Fruit fly (Drosophila melanogaster) whole organism, wandering third instar larva: ENCODE results near the gene CheB93b.
A peak's percentile ranks its signal among the peaks of the same experiment; 100 is the strongest.

Experiments
- Abd-B ChIP-seq: fragments of >200 bp; optimal IDR thresholded peaks from 2 replicates; lab custom pipeline; 2017; ENCODE audit warnings: missing biosample characterization, missing genetic modification characterization
- CG32264 ChIP-seq: fragments of 200-800 bp; sonication (Bioruptor generic); optimal IDR thresholded peaks from 2 replicates; lab custom pipeline; 2016; ENCODE audit warnings: missing biosample characterization, missing genetic modification characterization
- CG9705 ChIP-seq: fragments of 200-800 bp; sonication (Bioruptor generic); optimal IDR thresholded peaks from 2 replicates; lab custom pipeline; 2018; ENCODE audit warnings: missing biosample characterization, mild to moderate bottlenecking, missing genetic modification characterization
- CrebA ChIP-seq: fragments of 200-800 bp; sonication (Bioruptor generic); optimal IDR thresholded peaks from 2 replicates; lab custom pipeline; 2016; ENCODE audit warnings: missing biosample characterization, mild to moderate bottlenecking, missing genetic modification characterization, borderline replicate concordance
- Dfd ChIP-seq: fragments of >200 bp; optimal IDR thresholded peaks from 2 replicates; lab custom pipeline; 2017; ENCODE audit warnings: missing biosample characterization, missing genetic modification characterization
- Dif ChIP-seq: fragments of 200-275, 200-300 bp; sonication (Bioruptor generic); optimal IDR thresholded peaks from 2 replicates; lab custom pipeline; 2018; ENCODE audit warnings: missing biosample characterization, missing genetic modification characterization; ENCODE audit not compliant: partially characterized antibody
- GATAd ChIP-seq: sonication (Bioruptor generic); optimal IDR thresholded peaks from 2 replicates; lab custom pipeline; 2016; ENCODE audit warnings: missing biosample characterization, missing genetic modification characterization
- HLH106 ChIP-seq: fragments of 200-800 bp; optimal IDR thresholded peaks from 3 replicates; lab custom pipeline; 2019; ENCODE audit warnings: missing biosample characterization, mild to moderate bottlenecking, missing genetic modification characterization, moderate library complexity
- Hnf4 ChIP-seq: fragments of 200-800 bp; sonication (Bioruptor generic); optimal IDR thresholded peaks from 2 replicates; lab custom pipeline; 2016; ENCODE audit warnings: missing biosample characterization, mild to moderate bottlenecking, missing genetic modification characterization
- Myc ChIP-seq: fragments of >200 bp; optimal IDR thresholded peaks from 2 replicates; lab custom pipeline; 2017
- Rel ChIP-seq, 2 experiments: fragments of 200-800 bp; sonication (Bioruptor generic) in 1 of 2; optimal IDR thresholded peaks; 2 replicates in 1 of 2; 3 replicates in 1 of 2; lab custom pipeline; 2016 to 2019; ENCODE audit warnings: mild to moderate bottlenecking in 2 of 2, missing biosample characterization in 2 of 2, missing genetic modification characterization in 2 of 2, moderate library complexity in 1 of 2
- Sp1 ChIP-seq: fragments of 200-800 bp; sonication (Bioruptor generic); optimal IDR thresholded peaks from 3 replicates; lab custom pipeline; 2019; ENCODE audit warnings: missing biosample characterization, mild to moderate bottlenecking, missing genetic modification characterization, moderate library complexity
- Vsx2 ChIP-seq: fragments of 200-300, 225-300 bp; sonication (Bioruptor generic); optimal IDR thresholded peaks from 2 replicates; lab custom pipeline; 2018; ENCODE audit warnings: missing biosample characterization, missing genetic modification characterization; ENCODE audit not compliant: partially characterized antibody
- br ChIP-seq: fragments of 200-800 bp; sonication (Bioruptor generic); optimal IDR thresholded peaks from 2 replicates; lab custom pipeline; 2016; ENCODE audit warnings: missing biosample characterization, missing genetic modification characterization
- brk ChIP-seq: fragments of 200-800 bp; sonication (Bioruptor generic); optimal IDR thresholded peaks from 2 replicates; lab custom pipeline; 2016; ENCODE audit warnings: missing biosample characterization, mild to moderate bottlenecking, missing genetic modification characterization
- dl ChIP-seq, 2 experiments: fragments of 175-275, 200-275 bp in 1 of 2; fragments of 200-275 bp in 1 of 2; sonication (Bioruptor generic); optimal IDR thresholded peaks; lab custom pipeline; 2018; ENCODE audit warnings: mild to moderate bottlenecking in 2 of 2, missing biosample characterization in 2 of 2, missing genetic modification characterization in 2 of 2, moderate library complexity in 2 of 2; ENCODE audit not compliant: partially characterized antibody in 2 of 2, insufficient read depth in 1 of 2
- dmrt93B ChIP-seq: fragments of 200-800 bp; sonication (Bioruptor generic); optimal IDR thresholded peaks from 2 replicates; lab custom pipeline; 2018; ENCODE audit warnings: missing biosample characterization, mild to moderate bottlenecking, missing genetic modification characterization
- foxo ChIP-seq, 2 experiments: fragments of 200-800 bp; sonication (Bioruptor generic); optimal IDR thresholded peaks; 2 replicates in 1 of 2; 3 replicates in 1 of 2; lab custom pipeline; 2016 to 2017; ENCODE audit warnings: missing biosample characterization in 2 of 2, missing genetic modification characterization in 2 of 2
- fru ChIP-seq: fragments of 200-800 bp; sonication (Bioruptor generic); optimal IDR thresholded peaks from 3 replicates; lab custom pipeline; 2016; ENCODE audit warnings: missing biosample characterization, mild to moderate bottlenecking, missing genetic modification characterization
- h ChIP-seq: fragments of 200-800 bp; sonication (Bioruptor generic); optimal IDR thresholded peaks from 3 replicates; lab custom pipeline; 2016; ENCODE audit warnings: missing biosample characterization, mild to moderate bottlenecking, missing genetic modification characterization
- jim ChIP-seq: fragments of 175-275, 200-325 bp; sonication (Bioruptor generic); optimal IDR thresholded peaks from 2 replicates; lab custom pipeline; 2016; ENCODE audit warnings: missing biosample characterization, mild to moderate bottlenecking, missing genetic modification characterization
- lola ChIP-seq: fragments of >200 bp; optimal IDR thresholded peaks from 2 replicates; lab custom pipeline; 2017; ENCODE audit warnings: missing biosample characterization, missing genetic modification characterization
- pan ChIP-seq: fragments of >200 bp; optimal IDR thresholded peaks from 2 replicates; lab custom pipeline; 2017
- psq ChIP-seq: fragments of 200-800 bp; sonication (Bioruptor generic); optimal IDR thresholded peaks from 3 replicates; lab custom pipeline; 2017; ENCODE audit warnings: missing biosample characterization, mild to moderate bottlenecking, missing genetic modification characterization, moderate library complexity
- rgr ChIP-seq: fragments of 200-800 bp; sonication (Bioruptor generic); optimal IDR thresholded peaks from 3 replicates; lab custom pipeline; 2016; ENCODE audit warnings: missing biosample characterization, mild to moderate bottlenecking, missing genetic modification characterization
- sv ChIP-seq: fragments of 200-800 bp; sonication (Bioruptor generic); optimal IDR thresholded peaks from 3 replicates; lab custom pipeline; 2016; ENCODE audit warnings: missing biosample characterization, missing genetic modification characterization
- tai ChIP-seq: sonication (Bioruptor generic); optimal IDR thresholded peaks from 2 replicates; lab custom pipeline; 2016; ENCODE audit warnings: missing biosample characterization, missing genetic modification characterization
- usp ChIP-seq: fragments of >200 bp; optimal IDR thresholded peaks from 2 replicates; lab custom pipeline; 2017; ENCODE audit warnings: missing biosample characterization, missing genetic modification characterization
- woc ChIP-seq: sonication (Bioruptor generic); optimal IDR thresholded peaks from 2 replicates; lab custom pipeline; 2016; ENCODE audit warnings: missing biosample characterization, mild to moderate bottlenecking, missing genetic modification characterization

CheB93b gene

dm6 chr3R:21419932-21420331 lies 11.0 kb downstream of the CheB93b start:
- peak; percentile 16 for TF ChIP-seq h (GFP tag; lab: Kevin White, UChicago)
- TF ChIP-seq Sp1 (GFP tag; lab: Kevin White, UChicago): peak; percentile 24
- TF ChIP-seq foxo (GFP tag; optimal IDR thresholded peaks at IDR 0.05; lab: Kevin White, UChicago): peak in 1 of 2 experiments; percentile 27
- TF ChIP-seq rgr (GFP tag; lab: Kevin White, UChicago): peak; percentile 12
- TF ChIP-seq HLH106: peak; percentile 45
- no peak for TF ChIP-seq lola (GFP tag; lab: Kevin White, UChicago)
- TF ChIP-seq pan: no peak
- peak; percentile 18 for TF ChIP-seq fru (GFP tag; lab: Kevin White, UChicago)

dm6 chr3R:21426795-21427194 lies 17.9 kb downstream of the CheB93b start:
- TF ChIP-seq foxo (GFP tag; optimal IDR thresholded peaks at IDR 0.05; lab: Kevin White, UChicago) (no peak), fru (GFP tag; lab: Kevin White, UChicago) (no peak), Dfd (GFP tag; lab: Kevin White, UChicago) (no peak), brk (GFP tag; lab: Kevin White, UChicago) (no peak), psq (no peak), sv (GFP tag; lab: Kevin White, UChicago) (no peak), usp (no peak), Abd-B (GFP tag; lab: Kevin White, UChicago) (no peak), h (GFP tag; lab: Kevin White, UChicago) (no peak), Vsx2 (GFP tag; lab: Kevin White, UChicago) (no peak), br (GFP tag; lab: Kevin White, UChicago) (no peak), Hnf4 (GFP tag; lab: Kevin White, UChicago) (no peak), Rel (GFP tag; optimal IDR thresholded peaks at IDR 0.05; lab: Kevin White, UChicago) (no peak), Rel (tag; optimal IDR thresholded peaks at IDR 0.05; lab: Kevin White, UChicago) (no peak), dmrt93B (GFP tag; lab: Kevin White, UChicago) (no peak)

- TF ChIP-seq Vsx2 (GFP tag; lab: Kevin White, UChicago): peak; percentile 73
- no peak for TF ChIP-seq jim (GFP tag; lab: Kevin White, UChicago)
- no peak for TF ChIP-seq woc (GFP tag; lab: Kevin White, UChicago)
- TF ChIP-seq brk (GFP tag; lab: Kevin White, UChicago): no peak
- TF ChIP-seq psq: no peak
- no peak for TF ChIP-seq GATAd (GFP tag; lab: Kevin White, UChicago)
- TF ChIP-seq h (GFP tag; lab: Kevin White, UChicago): no peak
- peak; percentile 73 for TF ChIP-seq Dif (GFP tag; lab: Kevin White, UChicago)
- no peak for TF ChIP-seq sv (GFP tag; lab: Kevin White, UChicago)
- TF ChIP-seq Abd-B (GFP tag; lab: Kevin White, UChicago): no peak
- TF ChIP-seq Myc (lab: Kevin White, UChicago): no peak
- TF ChIP-seq lola (GFP tag; lab: Kevin White, UChicago): no peak
- TF ChIP-seq dl (GFP tag; optimal IDR thresholded peaks at IDR 0.05; lab: Kevin White, UChicago; ENCODE audit: insufficient read depth in 1 of 2, partially characterized antibody in 2 of 2): peak in 1 of 2 experiments; percentile 55
Observed at dm6 chr3R:21433879-21434559, 25.1 kb downstream of the CheB93b start, which contains the start of gene lbl. Gene lbl, minus strand, starts transcription at chr3R:21434133.

- TF ChIP-seq HLH106 (no peak), CG32264 (GFP tag; lab: Kevin White, UChicago) (no peak), h (GFP tag; lab: Kevin White, UChicago) (no peak), CG9705 (GFP tag; lab: Kevin White, UChicago) (no peak), woc (GFP tag; lab: Kevin White, UChicago) (no peak), brk (GFP tag; lab: Kevin White, UChicago) (no peak), CrebA (no peak), rgr (GFP tag; lab: Kevin White, UChicago) (no peak), foxo (GFP tag; optimal IDR thresholded peaks at IDR 0.05; lab: Kevin White, UChicago) (no peak), jim (GFP tag; lab: Kevin White, UChicago) (no peak), sv (GFP tag; lab: Kevin White, UChicago) (no peak), tai (GFP tag; lab: Kevin White, UChicago) (no peak), Dif (GFP tag; lab: Kevin White, UChicago) (no peak), Rel (GFP tag; optimal IDR thresholded peaks at IDR 0.05; lab: Kevin White, UChicago) (no peak), Rel (tag; optimal IDR thresholded peaks at IDR 0.05; lab: Kevin White, UChicago) (no peak), usp (no peak), psq (no peak), Myc (lab: Kevin White, UChicago) (no peak)
Observed at dm6 chr3R:21437515-21438090, 28.7 kb downstream of the CheB93b start.
